Worm (Caenorhabditis elegans) whole organism, midembryonic: ENCODE results near the gene F49C12.7.
"Not testable (repeated sequence)": the region's sequence is repeated elsewhere in the genome, so short reads cannot be mapped to it uniquely, and the experiment has no call there.

ENCODE experiments used
- T22C8.4 ChIP-seq: fragments of 200-800 bp; sonication (Bioruptor generic); IDR thresholded peaks from 2 replicates; pipeline ENCODE4 v1.3.6; 2022; ENCODE audit warnings: missing genetic modification characterization, missing compliant biosample characterization
- cog-1 ChIP-seq: sonication (generic microtip); optimal IDR thresholded peaks from 2 replicates; lab custom pipeline; 2016; ENCODE audit warnings: missing genetic modification characterization, missing compliant biosample characterization
- flt-1 ChIP-seq: fragments of 200-800 bp; sonication (Bioruptor generic); IDR thresholded peaks from 2 replicates; pipeline ENCODE4 v1.3.6; 2022; ENCODE audit warnings: missing genetic modification characterization, missing compliant biosample characterization
- klf-2 ChIP-seq: fragments of 200-800 bp; sonication (Bioruptor generic); conservative IDR thresholded peaks from 2 replicates; pipeline ENCODE4 v1.3.6; 2022; ENCODE audit warnings: missing genetic modification reagents, missing genetic modification characterization, missing compliant biosample characterization
- med-1 ChIP-seq: sonication (generic microtip); optimal IDR thresholded peaks from 2 replicates; lab custom pipeline; 2017; ENCODE audit warnings: missing genetic modification characterization, mild to moderate bottlenecking, missing compliant biosample characterization, antibody characterized with exemption, missing genetic modification reagents; ENCODE audit not compliant: insufficient read depth
- ref-1 ChIP-seq: fragments of 200-800 bp; sonication (Bioruptor generic); conservative IDR thresholded peaks from 2 replicates; pipeline ENCODE4 v1.3.6; 2022; ENCODE audit warnings: missing genetic modification reagents, missing genetic modification characterization, missing compliant biosample characterization
- tab-1 ChIP-seq: fragments of 200-800 bp; sonication (Bioruptor generic); IDR thresholded peaks from 2 replicates; pipeline ENCODE4 v1.3.6; 2022; ENCODE audit warnings: missing genetic modification characterization, missing compliant biosample characterization
- ztf-23 ChIP-seq: fragments of 200-800 bp; sonication (Bioruptor generic); IDR thresholded peaks from 2 replicates; pipeline ENCODE4 v1.3.6; 2022; ENCODE audit warnings: missing genetic modification reagents, missing genetic modification characterization, missing compliant biosample characterization
- ztf-29 ChIP-seq: fragments of 200-800 bp; sonication (Bioruptor generic); IDR thresholded peaks from 2 replicates; pipeline ENCODE4 v1.3.6; 2022; ENCODE audit warnings: missing genetic modification reagents, missing genetic modification characterization, missing compliant biosample characterization

The F49C12.7 gene

ce11 chrIV:9310935-9311566 lies 1.7 kb downstream of the F49C12.7 start:
- no peak for TF ChIP-seq klf-2 (GFP tag; lab: Robert Waterston, UW)
- TF ChIP-seq flt-1 (GFP tag; lab: Robert Waterston, UW) = no peak
- no peak for TF ChIP-seq ztf-29 (GFP tag; lab: Robert Waterston, UW)
- no peak for TF ChIP-seq cog-1 (tag; lab: Kevin White, UChicago)
- TF ChIP-seq med-1 (GFP tag; lab: Kevin White, UChicago) = no peak
- TF ChIP-seq T22C8.4 (GFP tag; lab: Robert Waterston, UW) = no peak
- TF ChIP-seq tab-1 = no peak
- TF ChIP-seq ztf-23 (GFP tag; lab: Robert Waterston, UW) = no peak
- no peak for TF ChIP-seq ref-1

DNA sequence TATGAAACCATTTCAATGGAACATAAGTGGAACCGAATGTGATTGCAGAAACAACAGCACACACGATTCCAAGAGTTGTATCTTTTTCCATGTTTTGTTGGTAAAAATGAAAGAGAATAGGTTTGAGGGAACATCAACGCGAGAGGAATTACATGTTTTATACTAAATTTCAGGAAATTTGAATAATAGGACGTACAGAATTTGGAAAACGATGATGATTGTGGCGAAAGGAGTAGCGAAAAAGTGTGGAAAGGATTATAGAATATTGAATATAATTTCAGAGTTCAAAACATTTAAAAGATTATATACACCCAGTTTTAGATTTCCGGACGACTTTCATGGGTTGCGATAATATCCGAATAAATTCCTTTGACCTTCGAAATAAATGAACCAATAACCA lies 3.8 kb downstream of the F49C12.7 start, which contains the start of gene F49C12.6:
F49C12.6 (minus strand) TSS at position 101 of the 400 bp plus-strand sequence.
- no peak for TF ChIP-seq T22C8.4 (GFP tag; lab: Robert Waterston, UW)

DNA sequence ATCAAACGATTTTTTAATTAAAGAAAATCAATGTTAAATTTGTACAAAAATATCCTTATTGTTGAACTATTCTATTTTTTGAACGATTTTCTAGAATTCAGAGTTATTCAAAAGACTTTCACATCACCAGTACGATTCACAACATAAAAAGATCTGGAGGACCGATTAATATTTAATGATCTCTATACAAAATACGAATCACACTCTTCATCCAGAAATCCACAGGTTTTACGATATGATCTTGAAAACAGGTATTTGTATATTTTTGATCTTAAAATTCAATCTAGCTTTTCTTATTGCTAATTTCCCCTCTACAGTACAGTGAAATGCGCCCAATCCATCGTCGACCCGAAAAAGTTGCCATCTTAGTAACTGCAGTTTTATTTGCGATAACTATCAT lies 8.1 kb downstream of the F49C12.7 start, which contains the start of gene F49C12.5:
F49C12.5 (plus strand) TSS at position 301 of the 400 bp plus-strand sequence.
- TF ChIP-seq ztf-29 (GFP tag; lab: Robert Waterston, UW) (no peak), flt-1 (GFP tag; lab: Robert Waterston, UW) (no peak), med-1 (GFP tag; lab: Kevin White, UChicago) (no peak), klf-2 (GFP tag; lab: Robert Waterston, UW) (no peak), cog-1 (tag; lab: Kevin White, UChicago) (no peak), tab-1 (no peak), ref-1 (no peak), T22C8.4 (GFP tag; lab: Robert Waterston, UW) (no peak), ztf-23 (GFP tag; lab: Robert Waterston, UW) (no peak)

ce11 chrIV:9303994-9304393 lies 8.7 kb downstream of the F49C12.7 start, which contains the start of gene F49C12.4:
Gene F49C12.4 (minus strand): TSS chrIV:9304094.
- no peak for TF ChIP-seq tab-1

- TF ChIP-seq T22C8.4 (GFP tag; lab: Robert Waterston, UW) (no peak), cog-1 (tag; lab: Kevin White, UChicago) (no peak), tab-1 (no peak), ztf-29 (GFP tag; lab: Robert Waterston, UW) (no peak), klf-2 (GFP tag; lab: Robert Waterston, UW) (no peak), med-1 (GFP tag; lab: Kevin White, UChicago) (no peak)
Measured at ce11 chrIV:9300127-9300526, 12.6 kb downstream of the F49C12.7 start, which contains the start of gene F49C12.3. Gene F49C12.3 (plus strand): TSS chrIV:9300427.

DNA sequence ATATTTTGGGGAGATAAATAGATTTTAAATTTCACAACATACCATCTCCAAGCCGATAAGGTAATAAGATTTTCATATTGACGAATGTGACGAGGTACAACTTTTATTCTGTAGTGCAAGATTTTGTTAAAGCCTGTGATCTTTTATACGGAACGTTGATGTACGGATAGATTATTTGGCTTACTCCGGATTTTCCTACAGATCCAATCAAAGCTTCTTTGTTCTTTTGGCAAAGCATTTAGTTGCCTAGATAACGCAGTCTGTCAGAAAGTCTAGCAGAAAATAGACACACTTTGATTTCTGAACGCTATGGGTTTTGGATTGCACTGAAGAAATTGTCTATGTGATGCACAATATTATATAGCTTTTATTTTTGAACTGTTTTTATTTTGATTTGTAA lies 13.6 kb downstream of the F49C12.7 start, which contains the start of gene F49C12.2:
F49C12.2 (minus strand) TSS at position 101 of the 400 bp plus-strand sequence.
- no peak for TF ChIP-seq klf-2 (GFP tag; lab: Robert Waterston, UW)
- TF ChIP-seq ref-1 = no peak
- TF ChIP-seq tab-1 = no peak
- no peak for TF ChIP-seq ztf-29 (GFP tag; lab: Robert Waterston, UW)
- no peak for TF ChIP-seq cog-1 (tag; lab: Kevin White, UChicago)
- no peak for TF ChIP-seq flt-1 (GFP tag; lab: Robert Waterston, UW)
- TF ChIP-seq T22C8.4 (GFP tag; lab: Robert Waterston, UW) = no peak

ce11 chrIV:9296285-9296684 lies 16.4 kb downstream of the F49C12.7 start, which contains the start of gene F49C12.1:
Gene F49C12.1 (minus strand): TSS chrIV:9296354.
- TF ChIP-seq ztf-23 (GFP tag; lab: Robert Waterston, UW) = no peak

- TF ChIP-seq med-1 (GFP tag; lab: Kevin White, UChicago); flt-1 (GFP tag; lab: Robert Waterston, UW); klf-2 (GFP tag; lab: Robert Waterston, UW): not testable (repeated sequence)
Measured at ce11 chrIV:9293825-9294224, 18.9 kb downstream of the F49C12.7 start, which contains the start of gene nhr-264. Gene nhr-264 (minus strand): TSS chrIV:9293925.

ce11 chrIV:9289635-9290034 lies 23.1 kb downstream of the F49C12.7 start:
- TF ChIP-seq tab-1 = no peak
- TF ChIP-seq ztf-29 (GFP tag; lab: Robert Waterston, UW) = no peak
- TF ChIP-seq med-1 (GFP tag; lab: Kevin White, UChicago) = no peak
- TF ChIP-seq klf-2 (GFP tag; lab: Robert Waterston, UW) = no peak

DNA sequence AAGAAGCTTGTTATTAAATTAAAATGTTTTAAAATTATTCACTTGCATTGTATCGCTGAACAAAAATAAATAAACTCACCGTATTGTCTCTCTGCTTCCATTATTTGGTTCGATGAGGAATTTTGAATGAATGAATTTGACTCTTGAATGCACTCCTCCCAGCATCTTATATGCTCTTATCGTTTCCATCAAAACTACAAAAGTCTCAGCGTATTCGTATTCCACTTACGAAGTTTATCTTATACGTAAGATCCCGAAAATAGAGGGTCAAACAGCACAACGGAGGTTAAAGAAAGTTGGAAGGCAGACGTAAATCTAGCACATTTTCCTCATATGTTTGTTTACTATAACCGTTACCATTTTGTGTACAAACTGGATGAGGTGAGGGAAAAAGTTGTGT lies 26.4 kb downstream of the F49C12.7 start, which contains the start of gene nhr-267:
nhr-267 (minus strand) TSS at position 101 of the 400 bp plus-strand sequence.
- TF ChIP-seq ztf-29 (GFP tag; lab: Robert Waterston, UW); cog-1 (tag; lab: Kevin White, UChicago); T22C8.4 (GFP tag; lab: Robert Waterston, UW): not testable (repeated sequence)

DNA sequence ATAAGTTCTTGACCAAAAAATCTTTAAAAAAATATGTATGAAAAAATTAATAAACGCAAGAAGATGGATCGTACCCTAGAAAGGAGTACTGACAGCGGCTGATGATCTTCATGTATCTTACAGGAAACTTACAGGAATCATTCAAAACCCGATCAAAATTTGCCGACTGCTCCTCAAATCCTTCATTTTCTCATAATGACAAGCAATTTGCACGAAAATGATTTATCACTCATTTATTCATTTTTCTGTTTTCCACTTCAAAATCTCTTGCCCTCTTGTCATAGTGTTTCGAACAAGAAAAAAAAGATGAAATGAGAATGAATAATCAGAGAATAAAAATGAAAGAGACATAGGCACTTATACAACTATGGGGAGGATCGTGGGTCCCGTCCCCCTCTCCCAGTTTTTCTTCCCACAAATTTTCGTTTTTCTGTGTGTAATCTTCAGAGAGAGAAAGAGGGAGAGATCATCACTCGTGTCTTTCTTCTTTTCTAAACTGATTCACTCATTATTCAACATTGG lies 38.7 kb downstream of the F49C12.7 start, which contains the start of gene nmy-3:
nmy-3 (plus strand) TSS at position 472 of the 522 bp plus-strand sequence.
- TF ChIP-seq ztf-29 (GFP tag; lab: Robert Waterston, UW) (no peak), ztf-23 (GFP tag; lab: Robert Waterston, UW) (no peak), T22C8.4 (GFP tag; lab: Robert Waterston, UW) (no peak), cog-1 (tag; lab: Kevin White, UChicago) (no peak), ref-1 (no peak)
